ENCODE assay signal across 5 worm cellular contexts in the genomic region with DNA sequence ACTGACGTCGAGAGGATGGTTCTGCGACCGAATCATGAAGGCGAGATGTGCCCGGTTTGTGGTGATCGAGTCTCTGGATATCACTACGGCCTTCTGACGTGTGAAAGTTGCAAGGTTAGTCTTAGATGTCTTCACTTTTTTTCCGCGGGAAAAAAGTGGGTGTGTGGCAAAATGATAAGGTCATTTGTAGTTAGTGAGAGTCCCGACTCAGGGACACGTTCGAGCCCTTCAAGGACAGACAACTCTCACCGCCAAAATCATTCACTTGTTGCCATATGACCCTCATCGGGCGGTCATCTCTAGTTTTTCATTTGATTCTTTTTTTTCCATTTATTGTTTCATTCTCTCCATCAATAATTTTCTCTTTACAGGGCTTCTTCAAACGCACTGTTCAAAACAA.
A peak's percentile ranks its signal among the peaks of the same experiment; 100 is the strongest.
TF ChIP-seq lines count a peak whose summit lies in the region.

No protein-coding gene starts in this region.

TF ChIP-seq in whole organism, L1 larva, 84 proteins besides CTCF, POLR2A, EP300 and RAD21:
- TF ChIP-seq snu-23 (GFP tag; optimal IDR thresholded peaks at IDR 0.05; lab: Kevin White, UChicago) (peak; percentile 19), nhr-85 (tag; lab: Kevin White, UChicago) (peak; percentile 88), rnt-1 (tag; optimal IDR thresholded peaks at IDR 0.05; lab: Kevin White, UChicago) (no peak), nhr-20 (tag; optimal IDR thresholded peaks at IDR 0.05; lab: Kevin White, UChicago) (peak; percentile 46), nhr-90 (tag; optimal IDR thresholded peaks at IDR 0.05; lab: Kevin White, UChicago; ENCODE audit: poor library complexity) (no peak), elt-3 (tag; optimal IDR thresholded peaks at IDR 0.05; lab: Kevin White, UChicago) (peak in 3 of 6 experiments; percentile 10 to 62 (median 14)), jun-1 (tag; optimal IDR thresholded peaks at IDR 0.05; lab: Kevin White, UChicago) (no peak), blmp-1 (tag; optimal IDR thresholded peaks at IDR 0.05; lab: Kevin White, UChicago) (peak; percentile 98), grh-1 (GFP tag; IDR thresholded peaks at IDR 0.05; lab: Robert Waterston, UW) (0 out of 2 replicates have a peak, but pooled peaks have one; percentile 31), alr-1 (tag; optimal IDR thresholded peaks at IDR 0.05; lab: Kevin White, UChicago; ENCODE audit: borderline replicate concordance) (no peak), efl-1 (optimal IDR thresholded peaks at IDR 0.05; lab: Kevin White, UChicago) (no peak), efl-1 (GFP tag; optimal IDR thresholded peaks at IDR 0.05 in 1 of 2; lab: Kevin White, UChicago) (peak in 1 of 2 experiments; percentile 38), lin-14 (GFP tag; optimal IDR thresholded peaks at IDR 0.05; lab: Kevin White, UChicago) (peak; percentile 85)

TF ChIP-seq in whole organism, L2 larva, 48 proteins besides CTCF, POLR2A, EP300 and RAD21 (continues in another document):
- TF ChIP-seq mab-5 (tag; optimal IDR thresholded peaks at IDR 0.05; lab: Kevin White, UChicago) (no peak), aly-2 (tag; optimal IDR thresholded peaks at IDR 0.05; lab: Kevin White, UChicago) (no peak), lsy-2 (tag; optimal IDR thresholded peaks at IDR 0.05; lab: Kevin White, UChicago) (no peak), lin-11 (tag; optimal IDR thresholded peaks at IDR 0.05; lab: Kevin White, UChicago) (no peak), F13H6.1 (tag; optimal IDR thresholded peaks at IDR 0.05; lab: Kevin White, UChicago) (no peak), nhr-6 (tag; optimal IDR thresholded peaks at IDR 0.05; lab: Kevin White, UChicago) (no peak), elt-1 (tag; optimal IDR thresholded peaks at IDR 0.05; lab: Kevin White, UChicago) (no peak), nhr-10 (tag; optimal IDR thresholded peaks at IDR 0.05; lab: Kevin White, UChicago) (no peak), egl-27 (tag; optimal IDR thresholded peaks at IDR 0.05; lab: Kevin White, UChicago) (no peak), R02D3.7 (tag; optimal IDR thresholded peaks at IDR 0.05; lab: Kevin White, UChicago) (no peak), peb-1 (tag; optimal IDR thresholded peaks at IDR 0.05; lab: Kevin White, UChicago) (no peak), ceh-82 (tag; optimal IDR thresholded peaks at IDR 0.05; lab: Kevin White, UChicago) (no peak), sma-9 (GFP tag; optimal IDR thresholded peaks at IDR 0.05; lab: Kevin White, UChicago) (peak; percentile 69), sma-9 (tag; optimal IDR thresholded peaks at IDR 0.05; lab: Kevin White, UChicago) (no peak), unc-55 (GFP tag; optimal IDR thresholded peaks at IDR 0.05; lab: Kevin White, UChicago) (no peak), alr-1 (tag; optimal IDR thresholded peaks at IDR 0.05; lab: Kevin White, UChicago) (no peak), Y55F3AM.14 (GFP tag; optimal IDR thresholded peaks at IDR 0.05; lab: Kevin White, UChicago) (no peak), blmp-1 (tag; optimal IDR thresholded peaks at IDR 0.05; lab: Kevin White, UChicago; ENCODE audit: insufficient read depth) (peak; percentile 99), ceh-16 (tag; optimal IDR thresholded peaks at IDR 0.05; lab: Kevin White, UChicago) (peak; percentile 41), nhr-25 (tag; optimal IDR thresholded peaks at IDR 0.05; lab: Kevin White, UChicago) (peak; percentile 99)

TF ChIP-seq in whole organism, L3 larva, 47 proteins besides CTCF, POLR2A, EP300 and RAD21:
- TF ChIP-seq unc-62 (GFP tag; optimal IDR thresholded peaks at IDR 0.05; lab: Kevin White, UChicago) (no peak), elt-3 (tag; optimal IDR thresholded peaks at IDR 0.05; lab: Kevin White, UChicago) (peak in 1 of 3 experiments; percentile 58), nhr-43 (tag; optimal IDR thresholded peaks at IDR 0.05; lab: Kevin White, UChicago; ENCODE audit: poor library complexity, severe bottlenecking) (peak; percentile 23), nhr-25 (tag; optimal IDR thresholded peaks at IDR 0.05; lab: Kevin White, UChicago) (peak; percentile 100), fkh-2 (tag; optimal IDR thresholded peaks at IDR 0.05; lab: Kevin White, UChicago) (no peak)

TF ChIP-seq in whole organism, L4 larva, 104 proteins besides CTCF, POLR2A, EP300 and RAD21 (continues in another document):
- TF ChIP-seq lin-29 (GFP tag; IDR thresholded peaks at IDR 0.05; lab: Robert Waterston, UW): no peak
- TF ChIP-seq F26F4.8 (GFP tag; conservative IDR thresholded peaks at IDR 0.05; lab: Robert Waterston, UW): no peak
- no peak for TF ChIP-seq nhr-48 (tag; optimal IDR thresholded peaks at IDR 0.05; lab: Kevin White, UChicago)
- TF ChIP-seq daf-8 (GFP tag; IDR thresholded peaks at IDR 0.05; lab: Robert Waterston, UW): no peak
- TF ChIP-seq unc-62 (GFP tag; optimal IDR thresholded peaks at IDR 0.05 in 1 of 2; lab: Kevin White, UChicago): peak in 1 of 2 experiments; percentile 73
- TF ChIP-seq unc-62 (tag; optimal IDR thresholded peaks at IDR 0.05; lab: Kevin White, UChicago): no peak
- TF ChIP-seq mxl-2 (GFP tag; conservative IDR thresholded peaks at IDR 0.05; lab: Robert Waterston, UW): no peak
- peak; percentile 51 for TF ChIP-seq hlh-30 (tag; optimal IDR thresholded peaks at IDR 0.05; lab: Kevin White, UChicago; ENCODE audit: insufficient read depth)
- TF ChIP-seq ceh-44 (GFP tag; IDR thresholded peaks at IDR 0.05; lab: Robert Waterston, UW): no peak
- no peak for TF ChIP-seq gei-8 (GFP tag; optimal IDR thresholded peaks at IDR 0.05; lab: Kevin White, UChicago)
- no peak for TF ChIP-seq nhr-76 (tag; optimal IDR thresholded peaks at IDR 0.05; lab: Kevin White, UChicago)
- TF ChIP-seq hlh-11 (tag; optimal IDR thresholded peaks at IDR 0.05; lab: Kevin White, UChicago): no peak
- no peak for TF ChIP-seq F49E8.2 (tag; optimal IDR thresholded peaks at IDR 0.05; lab: Kevin White, UChicago; ENCODE audit: borderline replicate concordance)
- no peak for TF ChIP-seq nhr-11 (tag; optimal IDR thresholded peaks at IDR 0.05; lab: Kevin White, UChicago)
- peak; percentile 36 for TF ChIP-seq nhr-28 (tag; optimal IDR thresholded peaks at IDR 0.05; lab: Kevin White, UChicago)
- no peak for TF ChIP-seq lin-13 (GFP tag; optimal IDR thresholded peaks at IDR 0.05; lab: Kevin White, UChicago)
- TF ChIP-seq zfp-2 (tag; optimal IDR thresholded peaks at IDR 0.05; lab: Kevin White, UChicago): no peak
- no peak for TF ChIP-seq mxl-3 (GFP tag; optimal IDR thresholded peaks at IDR 0.05; lab: Kevin White, UChicago)
- no peak for TF ChIP-seq ceh-28 (tag; optimal IDR thresholded peaks at IDR 0.05; lab: Kevin White, UChicago)
- TF ChIP-seq zip-11 (GFP tag; IDR thresholded peaks at IDR 0.05; lab: Robert Waterston, UW): no peak
- peak in 1 of 2 experiments; percentile 8 for TF ChIP-seq mdl-1 (tag; optimal IDR thresholded peaks at IDR 0.05; lab: Kevin White, UChicago)
- TF ChIP-seq hmg-1.1 (GFP tag; IDR thresholded peaks at IDR 0.05; lab: Robert Waterston, UW): no peak
- TF ChIP-seq nhr-25 (tag; optimal IDR thresholded peaks at IDR 0.05; lab: Kevin White, UChicago; ENCODE audit: borderline replicate concordance, insufficient read depth): peak; percentile 99
- TF ChIP-seq ztf-7 (tag; optimal IDR thresholded peaks at IDR 0.05; lab: Kevin White, UChicago): no peak
- no peak for TF ChIP-seq Y75B8A.6 (GFP tag; IDR thresholded peaks at IDR 0.05; lab: Robert Waterston, UW)
- TF ChIP-seq aha-1 (tag; lab: Kevin White, UChicago): no peak
- no peak for TF ChIP-seq aly-2 (tag; optimal IDR thresholded peaks at IDR 0.05; lab: Kevin White, UChicago)

TF ChIP-seq in whole organism, mixed stage, embryonic, 35 proteins besides CTCF, POLR2A, EP300 and RAD21:
- TF ChIP-seq unc-62 (GFP tag; optimal IDR thresholded peaks at IDR 0.05; lab: Kevin White, UChicago): no peak
- peak; percentile 59 for TF ChIP-seq blmp-1 (tag; optimal IDR thresholded peaks at IDR 0.05; lab: Kevin White, UChicago)
TF ChIP-seq in whole organism, mixed stage, embryonic: peak in this region for 1.
